Fruit fly (Drosophila melanogaster): Measurements from ENCODE around the gene Hsp26.

Hsp26 gene

dm6 chr3L:9381602-9382001 is 4.4 kb upstream of the Hsp26 start, which contains the start of gene Hsp23 (continued):
- TF ChIP-seq Bgb (GFP tag; IDR thresholded peaks at IDR 0.05; ENCODE audit: partially characterized antibody) (peak; percentile 17; the same call in 1 of the 2 replicates), seq (GFP tag; IDR thresholded peaks at IDR 0.05) (no peak), gem (tag; optimal IDR thresholded peaks at IDR 0.05) (no peak), CG18764 (GFP tag; optimal IDR thresholded peaks at IDR 0.05) (no peak), eyg (GFP tag; optimal IDR thresholded peaks at IDR 0.05) (no peak), CoRest (tag; optimal IDR thresholded peaks at IDR 0.05) (no peak), Xrp1 (GFP tag; IDR thresholded peaks at IDR 0.05) (no peak), CG6765 (GFP tag; optimal IDR thresholded peaks at IDR 0.05) (no peak), ftz-f1 (GFP tag; optimal IDR thresholded peaks at IDR 0.05) (no peak), CG15601 (tag; optimal IDR thresholded peaks at IDR 0.05) (peak; percentile 41), peb (GFP tag; IDR thresholded peaks at IDR 0.05) (no peak), exex (tag; optimal IDR thresholded peaks at IDR 0.05) (no peak), CG4404 (GFP tag; IDR thresholded peaks at IDR 0.05) (no peak), CG2202 (tag; optimal IDR thresholded peaks at IDR 0.05) (no peak), CG11695 (GFP tag; IDR thresholded peaks at IDR 0.05) (no peak), fu2 (GFP tag; optimal IDR thresholded peaks at IDR 0.05) (no peak), NfI (GFP tag; optimal IDR thresholded peaks at IDR 0.05) (no peak), CG16813 (GFP tag; IDR thresholded peaks at IDR 0.05; ENCODE audit: partially characterized antibody) (no peak), YL-1 (GFP tag; optimal IDR thresholded peaks at IDR 0.05) (no peak), abd-A (tag; optimal IDR thresholded peaks at IDR 0.05) (peak; percentile 51), CG9609 (GFP tag; optimal IDR thresholded peaks at IDR 0.05) (no peak), CG2678 (tag; optimal IDR thresholded peaks at IDR 0.05) (no peak), grau (tag; optimal IDR thresholded peaks at IDR 0.05) (no peak), dimm (GFP tag; IDR thresholded peaks at IDR 0.05) (no peak), mirr (GFP tag; optimal IDR thresholded peaks at IDR 0.05) (no peak), onecut (GFP tag; IDR thresholded peaks at IDR 0.05) (peak; percentile 29; the same call in 1 of the 2 replicates), CG10979 (tag; optimal IDR thresholded peaks at IDR 0.05) (no peak), wdn (GFP tag; IDR thresholded peaks at IDR 0.05) (no peak), HLHmδ (GFP tag; optimal IDR thresholded peaks at IDR 0.05) (no peak), CG16863 (GFP tag; optimal IDR thresholded peaks at IDR 0.05) (no peak), z (GFP tag; IDR thresholded peaks at IDR 0.05) (no peak), Dfd (GFP tag; optimal IDR thresholded peaks at IDR 0.05) (no peak), her (GFP tag; optimal IDR thresholded peaks at IDR 0.05) (no peak), nerfin-1 (tag; optimal IDR thresholded peaks at IDR 0.05) (peak; percentile 37), Mes4 (GFP tag; optimal IDR thresholded peaks at IDR 0.05) (no peak), sens (GFP tag) (no peak), Hr39 (optimal IDR thresholded peaks at IDR 0.05) (no peak), Meics (GFP tag; optimal IDR thresholded peaks at IDR 0.05) (no peak), CG13424 (tag; optimal IDR thresholded peaks at IDR 0.05) (no peak), CG18599 (GFP tag; optimal IDR thresholded peaks at IDR 0.05) (no peak), ken (GFP tag; IDR thresholded peaks at IDR 0.05) (no peak), CG31224 (GFP tag; IDR thresholded peaks at IDR 0.05) (no peak), inv (GFP tag; IDR thresholded peaks at IDR 0.05; ENCODE audit: partially characterized antibody) (no peak), maf-S (GFP tag; optimal IDR thresholded peaks at IDR 0.05) (no peak), lola (GFP tag; optimal IDR thresholded peaks at IDR 0.05) (no peak), slbo (GFP tag; IDR thresholded peaks at IDR 0.05) (no peak), NC2β (GFP tag; optimal IDR thresholded peaks at IDR 0.05) (no peak), CG9215 (GFP tag; IDR thresholded peaks at IDR 0.05) (no peak), CG2116 (GFP tag; optimal IDR thresholded peaks at IDR 0.05) (no peak), hb (GFP tag; IDR thresholded peaks at IDR 0.05; ENCODE audit: partially characterized antibody) (no peak), CG7271 (tag; optimal IDR thresholded peaks at IDR 0.05) (no peak), Bteb2 (GFP tag; optimal IDR thresholded peaks at IDR 0.05) (no peak)
